Worm (Caenorhabditis elegans): Measurements from ENCODE around the gene F19C6.3.
A peak's percentile ranks its signal among the peaks of the same experiment; 100 is the strongest.

Gene F19C6.3

DNA sequence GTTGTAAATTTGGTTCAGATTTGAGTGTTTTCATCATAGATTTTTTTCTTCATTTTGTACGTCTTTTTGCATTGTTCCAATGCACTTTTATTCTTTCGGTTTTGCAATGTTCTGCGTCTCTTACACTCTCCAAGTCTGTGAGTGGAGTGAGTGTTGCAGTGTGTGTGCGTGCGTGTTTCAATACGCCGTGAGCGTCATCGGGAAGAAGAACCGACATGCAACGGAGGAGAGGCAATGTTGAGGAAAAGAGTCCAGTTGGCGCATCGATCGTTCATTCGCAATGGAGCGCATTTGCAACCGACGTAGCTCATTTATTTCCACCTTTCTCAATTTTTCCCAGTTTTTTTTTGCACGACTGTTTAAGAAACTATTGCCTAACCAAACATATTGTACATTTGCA lies 50.0 kb downstream of the F19C6.3 start, which contains the start of gene ZC506.1 (continued):
- TF ChIP-seq ztf-7 (tag; optimal IDR thresholded peaks at IDR 0.05) = peak; percentile 86
- peak; percentile 91 for TF ChIP-seq spr-1 (tag; optimal IDR thresholded peaks at IDR 0.05)
- no peak for TF ChIP-seq D1046.2 (GFP tag; IDR thresholded peaks at IDR 0.05)
- peak; percentile 51 for TF ChIP-seq nhr-76 (tag; optimal IDR thresholded peaks at IDR 0.05)
- TF ChIP-seq aha-1 (tag) = peak; percentile 99
- peak; percentile 89 for TF ChIP-seq nhr-42 (GFP tag; IDR thresholded peaks at IDR 0.05)
- no peak for TF ChIP-seq daf-8 (GFP tag; IDR thresholded peaks at IDR 0.05)
- TF ChIP-seq T20F7.1 (GFP tag; optimal IDR thresholded peaks at IDR 0.05) = peak; percentile 84
- peak; percentile 92 for TF ChIP-seq ctbp-1 (GFP tag; IDR thresholded peaks at IDR 0.05)
- peak; percentile 67; the same call in 1 of the 2 replicates for TF ChIP-seq dmd-9 (GFP tag; IDR thresholded peaks at IDR 0.05)
- peak; percentile 99 for TF ChIP-seq lin-38 (GFP tag; IDR thresholded peaks at IDR 0.05)
- peak; percentile 1 for TF ChIP-seq aly-2 (tag; optimal IDR thresholded peaks at IDR 0.05)
- TF ChIP-seq ama-1 (optimal IDR thresholded peaks at IDR 0.05) = peak; percentile 34
- TF ChIP-seq zip-2 (tag; optimal IDR thresholded peaks at IDR 0.05) = peak; percentile 45
- peak; percentile 90 for TF ChIP-seq nhr-25 (tag; optimal IDR thresholded peaks at IDR 0.05; ENCODE audit: borderline replicate concordance, insufficient read depth)
- TF ChIP-seq saeg-2 (GFP tag; IDR thresholded peaks at IDR 0.05) = peak; percentile 68; the same call in 1 of the 2 replicates
- peak; percentile 55 for TF ChIP-seq madf-9 (GFP tag; conservative IDR thresholded peaks at IDR 0.05)
- TF ChIP-seq mdt-29 (GFP tag; IDR thresholded peaks at IDR 0.05) = peak; percentile 58; the same call in 1 of the 2 replicates
- peak; percentile 87 for TF ChIP-seq hlh-30 (tag; optimal IDR thresholded peaks at IDR 0.05; ENCODE audit: insufficient read depth)
- peak; percentile 93 for TF ChIP-seq nhr-28 (tag; optimal IDR thresholded peaks at IDR 0.05)
- peak; percentile 92 for TF ChIP-seq jun-1 (tag; optimal IDR thresholded peaks at IDR 0.05)
- TF ChIP-seq nhr-41 (GFP tag; IDR thresholded peaks at IDR 0.05) = no peak
- no peak for TF ChIP-seq Y105C5A.15 (GFP tag; IDR thresholded peaks at IDR 0.05)
- TF ChIP-seq duxl-1 (tag; optimal IDR thresholded peaks at IDR 0.05; ENCODE audit: poor library complexity) = peak; percentile 58
- peak; percentile 66 for TF ChIP-seq vab-7 (GFP tag; IDR thresholded peaks at IDR 0.05)
- TF ChIP-seq daf-16 (GFP tag; optimal IDR thresholded peaks at IDR 0.05) = peak; percentile 43 to 67
- peak; percentile 87 for TF ChIP-seq daf-16 (tag; optimal IDR thresholded peaks at IDR 0.05)
- peak; percentile 87 for TF ChIP-seq T26A8.4 (GFP tag; IDR thresholded peaks at IDR 0.05)
- TF ChIP-seq hif-1 (tag; optimal IDR thresholded peaks at IDR 0.05) = peak; percentile 32 to 91
- TF ChIP-seq dmd-8 (GFP tag; IDR thresholded peaks at IDR 0.05) = 0 out of 2 replicates have a peak, but pooled peaks have one; percentile 42
- no peak for TF ChIP-seq ceh-62 (tag; optimal IDR thresholded peaks at IDR 0.05)
- TF ChIP-seq Y75B8A.6 (GFP tag; IDR thresholded peaks at IDR 0.05) = peak; percentile 64; the same call in 1 of the 2 replicates
- TF ChIP-seq unc-130 (GFP tag; optimal IDR thresholded peaks at IDR 0.05) = no peak
- peak; percentile 9 for TF ChIP-seq zfp-2 (tag; optimal IDR thresholded peaks at IDR 0.05)
- no peak for TF ChIP-seq lir-3 (tag; optimal IDR thresholded peaks at IDR 0.05)
- TF ChIP-seq nhr-10 (tag; optimal IDR thresholded peaks at IDR 0.05) = peak; percentile 86
- TF ChIP-seq Y5F2A.4 (GFP tag; optimal IDR thresholded peaks at IDR 0.05) = no peak
- TF ChIP-seq tra-1 (GFP tag; IDR thresholded peaks at IDR 0.05) = peak; percentile 93
- no peak for TF ChIP-seq R02D3.7 (tag; optimal IDR thresholded peaks at IDR 0.05)
- TF ChIP-seq fos-1 (tag; optimal IDR thresholded peaks at IDR 0.05) = no peak
- peak; percentile 97 for TF ChIP-seq hmg-1.1 (GFP tag; IDR thresholded peaks at IDR 0.05)
- TF ChIP-seq lim-7 (GFP tag; IDR thresholded peaks at IDR 0.05) = no peak
- no peak for TF ChIP-seq ceh-32 (tag; optimal IDR thresholded peaks at IDR 0.05; ENCODE audit: poor library complexity)
- peak; percentile 93 for TF ChIP-seq mes-2 (tag; optimal IDR thresholded peaks at IDR 0.05; ENCODE audit: poor library complexity, severe bottlenecking)
- peak in 1 of 2 experiments; percentile 12 for TF ChIP-seq ZK546.5 (tag; optimal IDR thresholded peaks at IDR 0.05)
- TF ChIP-seq fkh-10 (GFP tag; optimal IDR thresholded peaks at IDR 0.05) = peak; percentile 54
- TF ChIP-seq F44E2.7 (GFP tag; IDR thresholded peaks at IDR 0.05) = no peak
- TF ChIP-seq F49E8.2 (tag; optimal IDR thresholded peaks at IDR 0.05; ENCODE audit: borderline replicate concordance) = no peak
- no peak for TF ChIP-seq lin-15B (tag; optimal IDR thresholded peaks at IDR 0.05)
- TF ChIP-seq ztf-11 (tag; optimal IDR thresholded peaks at IDR 0.05) = no peak
- no peak for TF ChIP-seq tag-97 (GFP tag; IDR thresholded peaks at IDR 0.05)
- TF ChIP-seq lin-1 (GFP tag; IDR thresholded peaks at IDR 0.05) = peak; percentile 65; the same call in 1 of the 2 replicates
